Worm (Caenorhabditis elegans) whole organism, mixed stage, embryonic: ENCODE data around the gene C49C3.21.

Experiments
- ces-1 ChIP-seq: fragments of 150-350 bp; optimal IDR thresholded peaks from 2 replicates; lab custom pipeline; 2014; ENCODE audit warnings: missing biosample characterization, missing genetic modification reagents, missing genetic modification characterization
- elt-3 ChIP-seq: fragments of 150-350 bp; optimal IDR thresholded peaks from 2 replicates; lab custom pipeline; 2014; ENCODE audit warnings: missing biosample characterization, missing genetic modification characterization
- hlh-1 ChIP-seq: fragments of 150-350 bp; optimal IDR thresholded peaks from 2 replicates; lab custom pipeline; 2014; ENCODE audit warnings: missing biosample characterization, missing genetic modification reagents, missing genetic modification characterization
- lin-13 ChIP-seq: fragments of 150-350 bp; optimal IDR thresholded peaks from 2 replicates; lab custom pipeline; 2014; ENCODE audit warnings: missing biosample characterization, missing genetic modification characterization
- mls-2 ChIP-seq: sonication (generic microtip); optimal IDR thresholded peaks from 2 replicates; lab custom pipeline; 2016; ENCODE audit warnings: mild to moderate bottlenecking, missing genetic modification characterization, moderate library complexity, missing compliant biosample characterization
- nhr-237 ChIP-seq: fragments of 150-350 bp; optimal IDR thresholded peaks from 2 replicates; lab custom pipeline; 2014; ENCODE audit warnings: missing biosample characterization, missing genetic modification characterization
- nhr-76 ChIP-seq: sonication (generic microtip); optimal IDR thresholded peaks from 2 replicates; lab custom pipeline; 2017; ENCODE audit warnings: missing biosample characterization, missing genetic modification characterization
- pha-4 ChIP-seq: fragments of 150-350 bp; optimal IDR thresholded peaks from 2 replicates; lab custom pipeline; 2018; ENCODE audit warnings: missing biosample characterization, missing genetic modification reagents, missing genetic modification characterization
- unc-62 ChIP-seq: fragments of 150-350 bp; optimal IDR thresholded peaks from 2 replicates; lab custom pipeline; 2014; ENCODE audit warnings: missing biosample characterization, missing genetic modification reagents, missing genetic modification characterization
- zip-8 ChIP-seq: fragments of 150-350 bp; optimal IDR thresholded peaks from 2 replicates; lab custom pipeline; 2014; ENCODE audit warnings: missing biosample characterization, missing genetic modification characterization
- ztf-11 ChIP-seq: fragments of 150-350 bp; optimal IDR thresholded peaks from 2 replicates; lab custom pipeline; 2014; ENCODE audit warnings: missing biosample characterization, missing genetic modification characterization

DNA sequence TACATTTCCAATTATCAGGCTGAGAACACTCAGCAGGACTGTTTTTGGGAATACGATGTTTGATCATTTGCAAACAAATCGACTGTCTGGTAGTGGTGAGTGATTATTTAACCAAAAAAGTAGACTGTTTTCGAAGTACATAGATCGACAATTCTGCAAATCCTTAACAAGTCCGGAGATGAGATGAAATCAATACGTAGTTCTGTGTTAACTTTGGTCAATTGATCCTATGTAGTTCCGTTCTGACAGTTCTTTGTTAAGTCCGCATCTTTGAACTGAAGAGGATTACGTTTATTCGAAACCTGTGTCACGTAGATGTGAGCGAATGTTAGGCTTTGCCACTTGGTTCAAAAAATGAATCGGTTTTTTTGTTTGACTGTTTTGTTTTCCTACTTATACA lies 8.8 kb downstream of the C49C3.21 start, which contains the start of gene clec-199:
- TF ChIP-seq lin-13 (tag; lab: Kevin White, UChicago) (no peak), ztf-11 (tag; lab: Kevin White, UChicago) (no peak), nhr-76 (no peak), ces-1 (no peak), zip-8 (tag; lab: Kevin White, UChicago) (no peak), elt-3 (tag; lab: Kevin White, UChicago) (no peak), unc-62 (no peak), nhr-237 (tag; lab: Kevin White, UChicago) (no peak), pha-4 (tag; lab: Kevin White, UChicago) (no peak), mls-2 (tag; lab: Kevin White, UChicago) (no peak), hlh-1 (tag; lab: Kevin White, UChicago) (no peak)
